Worm (Caenorhabditis elegans): Measurements from ENCODE around the gene C46F11.4.

C46F11.4 gene

DNA sequence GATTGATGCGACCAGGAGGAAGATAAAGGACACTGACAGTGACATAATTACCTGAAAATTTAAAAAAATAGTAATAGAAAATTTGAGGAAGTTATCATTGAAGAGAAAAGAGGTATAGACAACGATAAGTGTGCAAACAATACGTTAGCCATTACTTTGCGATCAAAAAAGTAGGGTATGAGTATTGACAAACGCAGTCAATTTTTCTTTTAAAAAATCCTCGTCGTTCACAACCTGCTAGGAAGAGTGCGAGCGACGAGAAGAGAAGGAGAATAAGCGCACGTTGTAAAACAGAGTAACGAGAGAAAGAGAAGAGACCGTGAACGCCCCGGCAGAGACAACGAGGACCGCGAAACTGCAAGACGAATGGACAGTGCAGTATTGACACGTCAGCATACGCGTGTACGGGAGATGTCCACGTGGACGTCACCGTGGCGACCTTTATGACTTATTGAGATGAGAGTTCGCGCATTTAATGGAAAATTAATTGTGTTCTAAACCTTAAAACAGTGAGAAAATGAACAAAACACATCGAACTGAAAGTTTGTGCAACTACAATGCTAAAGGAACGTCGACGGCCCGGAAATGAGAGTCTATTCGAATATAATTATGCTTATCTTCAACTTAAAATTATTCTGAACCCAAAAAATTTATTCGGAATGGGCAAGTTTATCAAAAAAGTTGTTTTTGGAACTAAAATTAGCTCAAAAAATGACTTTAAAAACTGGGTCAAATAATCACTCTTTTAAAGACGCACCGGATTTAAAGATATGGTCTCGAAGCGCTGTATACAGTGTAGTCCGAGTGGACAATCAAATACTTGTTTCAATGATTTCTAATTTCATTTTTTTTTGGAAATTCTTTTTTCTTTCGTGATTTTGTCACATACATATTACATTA, 37.6 kb upstream of the C46F11.4 start, which contains the start of the genes pdi-1 and C14B1.2:
Gene pdi-1, minus strand, starts transcription at position 51 of the 900 bp plus-strand sequence.
Gene C14B1.2, plus strand, starts transcription at position 850 of the 900 bp plus-strand sequence.
- TF ChIP-seq nhr-77 (tag; optimal IDR thresholded peaks at IDR 0.05) (no peak), nhr-129 (tag; optimal IDR thresholded peaks at IDR 0.05) (peak; percentile 57), nhr-25 (tag; optimal IDR thresholded peaks at IDR 0.05) (peak; percentile 10), ama-1 (optimal IDR thresholded peaks at IDR 0.05) (no peak), fos-1 (tag; optimal IDR thresholded peaks at IDR 0.05) (peak; percentile 87), nhr-6 (tag; optimal IDR thresholded peaks at IDR 0.05) (no peak), unc-39 (tag; optimal IDR thresholded peaks at IDR 0.05) (no peak), nhr-10 (tag; optimal IDR thresholded peaks at IDR 0.05) (no peak), C34F6.9 (tag; optimal IDR thresholded peaks at IDR 0.05) (peak; percentile 64), peb-1 (tag; optimal IDR thresholded peaks at IDR 0.05) (no peak), nhr-21 (tag; optimal IDR thresholded peaks at IDR 0.05) (peak; percentile 35), blmp-1 (tag; optimal IDR thresholded peaks at IDR 0.05; ENCODE audit: insufficient read depth) (peak; percentile 17), sma-9 (GFP tag; optimal IDR thresholded peaks at IDR 0.05) (peak; percentile 11), sma-9 (tag; optimal IDR thresholded peaks at IDR 0.05) (no peak), aly-2 (tag; optimal IDR thresholded peaks at IDR 0.05) (no peak), lsy-2 (tag; optimal IDR thresholded peaks at IDR 0.05) (peak in 1 of 2 experiments; percentile 33), crh-2 (tag; optimal IDR thresholded peaks at IDR 0.05) (peak; percentile 92), lin-39 (tag; optimal IDR thresholded peaks at IDR 0.05) (no peak), skn-1 (tag; optimal IDR thresholded peaks at IDR 0.05) (peak; percentile 6), ceh-16 (tag; optimal IDR thresholded peaks at IDR 0.05) (no peak), unc-55 (GFP tag; optimal IDR thresholded peaks at IDR 0.05) (peak; percentile 21), mab-5 (tag; optimal IDR thresholded peaks at IDR 0.05) (no peak), F13H6.1 (tag; optimal IDR thresholded peaks at IDR 0.05) (peak; percentile 25), nhr-23 (tag; optimal IDR thresholded peaks at IDR 0.05) (no peak), sma-3 (GFP tag; optimal IDR thresholded peaks at IDR 0.05) (peak; percentile 30), mdl-1 (tag; optimal IDR thresholded peaks at IDR 0.05) (peak; percentile 28 to 62)

DNA sequence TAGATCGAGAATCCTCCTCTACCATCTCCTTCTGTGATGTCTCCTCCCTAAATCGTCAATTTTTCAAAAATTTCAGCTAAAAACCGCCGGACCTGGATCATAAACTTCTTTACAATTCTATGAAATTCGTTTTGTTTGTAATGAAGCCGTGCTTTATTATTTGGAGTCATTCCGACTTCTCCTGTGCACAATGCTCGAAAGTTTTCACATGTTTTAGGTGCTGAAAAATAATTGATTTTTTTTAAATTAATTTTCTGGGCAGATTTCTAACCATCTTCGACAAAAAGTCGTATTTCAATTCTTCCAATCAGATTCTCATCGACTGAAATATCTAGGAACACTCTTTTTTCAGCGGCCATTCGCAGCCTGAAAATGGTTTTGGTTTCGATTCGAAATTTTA, 35.2 kb upstream of the C46F11.4 start, which contains the start of gene cyn-9:
Gene cyn-9, minus strand, starts transcription at position 366 of the 400 bp plus-strand sequence.
- peak; percentile 11 for TF ChIP-seq nhr-21 (tag; optimal IDR thresholded peaks at IDR 0.05)
- no peak for TF ChIP-seq ZK546.5 (tag; optimal IDR thresholded peaks at IDR 0.05)
- no peak for TF ChIP-seq lin-13 (GFP tag; optimal IDR thresholded peaks at IDR 0.05)

DNA sequence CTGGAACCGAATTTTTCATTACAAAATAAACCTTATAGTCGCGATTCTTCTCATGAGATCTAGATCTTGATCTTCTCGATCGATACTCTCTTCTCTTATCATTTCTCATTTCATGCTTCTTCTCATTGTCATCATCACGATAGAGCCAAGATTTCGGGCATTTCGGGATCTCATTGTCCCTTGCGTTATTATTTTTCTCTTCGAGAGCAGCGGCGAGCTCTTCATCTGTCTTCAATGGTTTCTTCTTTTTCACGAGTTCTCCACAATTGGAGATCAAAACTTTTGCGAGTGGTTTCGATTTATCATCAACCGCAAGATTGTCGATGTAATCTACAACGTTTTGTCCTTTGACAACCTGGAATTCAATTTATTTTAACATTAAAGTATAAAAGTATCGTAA, 34.3 kb upstream of the C46F11.4 start:
- TF ChIP-seq mbf-1 (tag; optimal IDR thresholded peaks at IDR 0.05) (no peak), fos-1 (tag; optimal IDR thresholded peaks at IDR 0.05) (no peak), ztf-11 (tag; optimal IDR thresholded peaks at IDR 0.05) (no peak), sma-3 (GFP tag; optimal IDR thresholded peaks at IDR 0.05) (no peak), nhr-10 (tag; optimal IDR thresholded peaks at IDR 0.05) (no peak), nhr-25 (tag; optimal IDR thresholded peaks at IDR 0.05) (no peak), R02D3.7 (tag; optimal IDR thresholded peaks at IDR 0.05) (no peak), ceh-82 (tag; optimal IDR thresholded peaks at IDR 0.05) (no peak), F13H6.1 (tag; optimal IDR thresholded peaks at IDR 0.05) (no peak), alr-1 (tag; optimal IDR thresholded peaks at IDR 0.05) (no peak), ztf-4 (tag; optimal IDR thresholded peaks at IDR 0.05) (no peak), dmd-4 (tag; optimal IDR thresholded peaks at IDR 0.05) (no peak)

DNA sequence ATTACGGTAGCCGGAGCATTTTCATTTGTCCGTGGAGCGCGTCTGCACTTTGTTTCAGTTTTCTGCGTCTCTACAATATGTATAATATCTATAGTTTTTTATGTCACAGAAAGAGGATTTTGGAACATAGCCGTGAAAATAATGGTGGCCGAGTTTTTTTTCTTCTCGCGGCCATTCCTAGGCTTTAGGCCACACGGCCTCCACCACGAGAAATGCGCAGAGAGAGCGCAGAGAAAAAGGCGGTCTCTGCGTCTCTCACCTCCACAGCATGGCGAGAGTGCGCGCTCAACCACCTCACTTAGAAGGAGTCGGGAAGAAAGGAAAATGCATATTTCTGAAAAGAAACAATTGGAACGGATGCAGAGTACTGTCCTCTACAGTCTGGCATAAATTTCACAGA, 31.3 kb upstream of the C46F11.4 start:
- TF ChIP-seq unc-55 (GFP tag; optimal IDR thresholded peaks at IDR 0.05) (peak; percentile 15), lsy-2 (tag; optimal IDR thresholded peaks at IDR 0.05) (peak; percentile 19 to 24)

DNA sequence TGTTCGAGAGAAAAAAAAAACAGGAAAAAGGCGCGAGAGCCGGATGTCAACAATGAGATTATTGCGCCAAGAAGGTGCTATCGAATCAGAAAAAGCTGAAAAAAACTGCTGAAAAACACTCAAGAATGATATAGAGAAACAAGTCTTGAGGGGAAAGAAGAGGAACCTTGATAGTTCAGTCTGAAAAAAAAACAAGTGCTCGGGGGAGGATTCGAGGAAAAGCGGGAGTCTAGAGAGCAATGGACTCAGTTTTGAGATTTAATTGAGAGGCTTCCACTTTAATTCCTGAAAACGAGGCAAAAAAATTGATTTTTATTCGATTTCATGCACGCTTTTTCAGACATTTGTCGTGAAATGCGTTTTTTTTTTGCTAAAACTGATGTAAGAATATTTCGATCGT, 30.5 kb upstream of the C46F11.4 start, which contains the start of gene npr-15:
Gene npr-15, minus strand, starts transcription at position 101 of the 400 bp plus-strand sequence.
- no peak for TF ChIP-seq ceh-16 (tag; optimal IDR thresholded peaks at IDR 0.05)
- no peak for TF ChIP-seq snpc-4 (tag; optimal IDR thresholded peaks at IDR 0.05)
- TF ChIP-seq ama-1 (optimal IDR thresholded peaks at IDR 0.05) = no peak
- TF ChIP-seq unc-55 (GFP tag; optimal IDR thresholded peaks at IDR 0.05) = no peak
- TF ChIP-seq egl-27 (tag; optimal IDR thresholded peaks at IDR 0.05) = no peak
- TF ChIP-seq unc-62 (GFP tag; optimal IDR thresholded peaks at IDR 0.05) = no peak
- no peak for TF ChIP-seq nhr-21 (tag; optimal IDR thresholded peaks at IDR 0.05)
- TF ChIP-seq nhr-11 (tag; optimal IDR thresholded peaks at IDR 0.05) = no peak
- no peak for TF ChIP-seq nhr-12 (tag; optimal IDR thresholded peaks at IDR 0.05)
- TF ChIP-seq sma-3 (GFP tag; optimal IDR thresholded peaks at IDR 0.05) = no peak
- TF ChIP-seq ztf-4 (tag; optimal IDR thresholded peaks at IDR 0.05) = no peak
- TF ChIP-seq peb-1 (tag; optimal IDR thresholded peaks at IDR 0.05) = no peak
- no peak for TF ChIP-seq nhr-10 (tag; optimal IDR thresholded peaks at IDR 0.05)
- no peak for TF ChIP-seq mbf-1 (tag; optimal IDR thresholded peaks at IDR 0.05)
- no peak for TF ChIP-seq F13H6.1 (tag; optimal IDR thresholded peaks at IDR 0.05)
- no peak for TF ChIP-seq lsy-2 (tag; optimal IDR thresholded peaks at IDR 0.05)
- TF ChIP-seq blmp-1 (tag; optimal IDR thresholded peaks at IDR 0.05; ENCODE audit: insufficient read depth) = no peak
- no peak for TF ChIP-seq sem-4 (tag; optimal IDR thresholded peaks at IDR 0.05)
- no peak for TF ChIP-seq ceh-82 (tag; optimal IDR thresholded peaks at IDR 0.05)
